Fruit fly (Drosophila melanogaster) whole organism, wandering third instar larva: ENCODE measurements around the gene CG34307.
A peak's percentile ranks its signal among the peaks of the same experiment; 100 is the strongest.

Experiments
- Abd-B ChIP-seq: fragments of >200 bp; optimal IDR thresholded peaks from 2 replicates; lab custom pipeline; 2017; ENCODE audit warnings: missing biosample characterization, missing genetic modification characterization
- CG32264 ChIP-seq: fragments of 200-800 bp; sonication (Bioruptor generic); optimal IDR thresholded peaks from 2 replicates; lab custom pipeline; 2016; ENCODE audit warnings: missing biosample characterization, missing genetic modification characterization
- CG9705 ChIP-seq: fragments of 200-800 bp; sonication (Bioruptor generic); optimal IDR thresholded peaks from 2 replicates; lab custom pipeline; 2018; ENCODE audit warnings: missing biosample characterization, mild to moderate bottlenecking, missing genetic modification characterization
- Dfd ChIP-seq: fragments of >200 bp; optimal IDR thresholded peaks from 2 replicates; lab custom pipeline; 2017; ENCODE audit warnings: missing biosample characterization, missing genetic modification characterization
- Dif ChIP-seq: fragments of 200-275, 200-300 bp; sonication (Bioruptor generic); optimal IDR thresholded peaks from 2 replicates; lab custom pipeline; 2018; ENCODE audit warnings: missing biosample characterization, missing genetic modification characterization; ENCODE audit not compliant: partially characterized antibody
- HLH106 ChIP-seq: fragments of 200-800 bp; optimal IDR thresholded peaks from 3 replicates; lab custom pipeline; 2019; ENCODE audit warnings: missing biosample characterization, mild to moderate bottlenecking, missing genetic modification characterization, moderate library complexity
- Hnf4 ChIP-seq: fragments of 200-800 bp; sonication (Bioruptor generic); optimal IDR thresholded peaks from 2 replicates; lab custom pipeline; 2016; ENCODE audit warnings: missing biosample characterization, mild to moderate bottlenecking, missing genetic modification characterization
- Hr83 ChIP-seq: fragments of 200-300 bp; sonication (Bioruptor generic); optimal IDR thresholded peaks from 2 replicates; lab custom pipeline; 2016; ENCODE audit warnings: missing biosample characterization, mild to moderate bottlenecking, missing genetic modification characterization, moderate library complexity; ENCODE audit not compliant: poor library complexity, severe bottlenecking
- Jra ChIP-seq: sonication (Bioruptor generic); optimal IDR thresholded peaks from 2 replicates; lab custom pipeline; 2016; ENCODE audit warnings: missing biosample characterization, missing genetic modification characterization
- Myc ChIP-seq: fragments of >200 bp; optimal IDR thresholded peaks from 2 replicates; lab custom pipeline; 2017
- N ChIP-seq: fragments of >200 bp; optimal IDR thresholded peaks from 2 replicates; lab custom pipeline; 2018; ENCODE audit warnings: missing biosample characterization, missing external identifiers, missing genetic modification characterization
- OdsH ChIP-seq: fragments of 200-800 bp; sonication (Bioruptor generic); optimal IDR thresholded peaks from 2 replicates; lab custom pipeline; 2016; ENCODE audit warnings: missing biosample characterization, mild to moderate bottlenecking, missing genetic modification characterization
- Rel ChIP-seq, 2 experiments: fragments of 200-800 bp; sonication (Bioruptor generic) in 1 of 2; optimal IDR thresholded peaks; 2 replicates in 1 of 2; 3 replicates in 1 of 2; lab custom pipeline; 2016 to 2019; ENCODE audit warnings: mild to moderate bottlenecking in 2 of 2, missing biosample characterization in 2 of 2, missing genetic modification characterization in 2 of 2, moderate library complexity in 1 of 2
- Sp1 ChIP-seq: fragments of 200-800 bp; sonication (Bioruptor generic); optimal IDR thresholded peaks from 3 replicates; lab custom pipeline; 2019; ENCODE audit warnings: missing biosample characterization, mild to moderate bottlenecking, missing genetic modification characterization, moderate library complexity
- Vsx2 ChIP-seq: fragments of 200-300, 225-300 bp; sonication (Bioruptor generic); optimal IDR thresholded peaks from 2 replicates; lab custom pipeline; 2018; ENCODE audit warnings: missing biosample characterization, missing genetic modification characterization; ENCODE audit not compliant: partially characterized antibody
- br ChIP-seq: fragments of 200-800 bp; sonication (Bioruptor generic); optimal IDR thresholded peaks from 2 replicates; lab custom pipeline; 2016; ENCODE audit warnings: missing biosample characterization, missing genetic modification characterization
- dl ChIP-seq, 2 experiments: fragments of 175-275, 200-275 bp in 1 of 2; fragments of 200-275 bp in 1 of 2; sonication (Bioruptor generic); optimal IDR thresholded peaks; lab custom pipeline; 2018; ENCODE audit warnings: mild to moderate bottlenecking in 2 of 2, missing biosample characterization in 2 of 2, missing genetic modification characterization in 2 of 2, moderate library complexity in 2 of 2; ENCODE audit not compliant: partially characterized antibody in 2 of 2, insufficient read depth in 1 of 2
- dmrt93B ChIP-seq: fragments of 200-800 bp; sonication (Bioruptor generic); optimal IDR thresholded peaks from 2 replicates; lab custom pipeline; 2018; ENCODE audit warnings: missing biosample characterization, mild to moderate bottlenecking, missing genetic modification characterization
- dsf ChIP-seq: sonication (Bioruptor generic); optimal IDR thresholded peaks from 2 replicates; lab custom pipeline; 2016; ENCODE audit warnings: missing biosample characterization, missing genetic modification characterization, borderline replicate concordance
- ey ChIP-seq: fragments of 200-800 bp; sonication (Bioruptor generic); optimal IDR thresholded peaks from 2 replicates; lab custom pipeline; 2016; ENCODE audit warnings: missing biosample characterization, missing genetic modification characterization
- foxo ChIP-seq, 2 experiments: fragments of 200-800 bp; sonication (Bioruptor generic); optimal IDR thresholded peaks; 2 replicates in 1 of 2; 3 replicates in 1 of 2; lab custom pipeline; 2016 to 2017; ENCODE audit warnings: missing biosample characterization in 2 of 2, missing genetic modification characterization in 2 of 2
- fru ChIP-seq: fragments of 200-800 bp; sonication (Bioruptor generic); optimal IDR thresholded peaks from 3 replicates; lab custom pipeline; 2016; ENCODE audit warnings: missing biosample characterization, mild to moderate bottlenecking, missing genetic modification characterization
- h ChIP-seq: fragments of 200-800 bp; sonication (Bioruptor generic); optimal IDR thresholded peaks from 3 replicates; lab custom pipeline; 2016; ENCODE audit warnings: missing biosample characterization, mild to moderate bottlenecking, missing genetic modification characterization
- jim ChIP-seq: fragments of 175-275, 200-325 bp; sonication (Bioruptor generic); optimal IDR thresholded peaks from 2 replicates; lab custom pipeline; 2016; ENCODE audit warnings: missing biosample characterization, mild to moderate bottlenecking, missing genetic modification characterization
- lola ChIP-seq: fragments of >200 bp; optimal IDR thresholded peaks from 2 replicates; lab custom pipeline; 2017; ENCODE audit warnings: missing biosample characterization, missing genetic modification characterization
- pan ChIP-seq: fragments of >200 bp; optimal IDR thresholded peaks from 2 replicates; lab custom pipeline; 2017
- psq ChIP-seq: fragments of 200-800 bp; sonication (Bioruptor generic); optimal IDR thresholded peaks from 3 replicates; lab custom pipeline; 2017; ENCODE audit warnings: missing biosample characterization, mild to moderate bottlenecking, missing genetic modification characterization, moderate library complexity
- rgr ChIP-seq: fragments of 200-800 bp; sonication (Bioruptor generic); optimal IDR thresholded peaks from 3 replicates; lab custom pipeline; 2016; ENCODE audit warnings: missing biosample characterization, mild to moderate bottlenecking, missing genetic modification characterization
- sage ChIP-seq: fragments of 200-800 bp; sonication (Bioruptor generic); optimal IDR thresholded peaks from 2 replicates; lab custom pipeline; 2016; ENCODE audit warnings: missing biosample characterization, mild to moderate bottlenecking, missing genetic modification characterization
- sv ChIP-seq: fragments of 200-800 bp; sonication (Bioruptor generic); optimal IDR thresholded peaks from 3 replicates; lab custom pipeline; 2016; ENCODE audit warnings: missing biosample characterization, missing genetic modification characterization
- tai ChIP-seq: sonication (Bioruptor generic); optimal IDR thresholded peaks from 2 replicates; lab custom pipeline; 2016; ENCODE audit warnings: missing biosample characterization, missing genetic modification characterization
- usp ChIP-seq: fragments of >200 bp; optimal IDR thresholded peaks from 2 replicates; lab custom pipeline; 2017; ENCODE audit warnings: missing biosample characterization, missing genetic modification characterization
- woc ChIP-seq: sonication (Bioruptor generic); optimal IDR thresholded peaks from 2 replicates; lab custom pipeline; 2016; ENCODE audit warnings: missing biosample characterization, mild to moderate bottlenecking, missing genetic modification characterization

The CG34307 gene

dm6 chr3R:11902893-11903292, 5.5 kb downstream of the CG34307 start (continued):
- TF ChIP-seq Rel (GFP tag; optimal IDR thresholded peaks at IDR 0.05; lab: Kevin White, UChicago) = no peak
- no peak for TF ChIP-seq Rel (tag; optimal IDR thresholded peaks at IDR 0.05; lab: Kevin White, UChicago)
- TF ChIP-seq jim (GFP tag; lab: Kevin White, UChicago) = no peak
- no peak for TF ChIP-seq sage (GFP tag; lab: Kevin White, UChicago)

- no peak for TF ChIP-seq Hr83 (GFP tag; lab: Kevin White, UChicago)
- TF ChIP-seq Jra (GFP tag; lab: Kevin White, UChicago) = no peak
- no peak for TF ChIP-seq pan (lab: Kevin White, UChicago)
- TF ChIP-seq tai = no peak
- TF ChIP-seq rgr (GFP tag; lab: Kevin White, UChicago) = peak; percentile 59
- TF ChIP-seq psq (GFP tag; lab: Kevin White, UChicago) = peak; percentile 39
- TF ChIP-seq foxo (GFP tag; optimal IDR thresholded peaks at IDR 0.05; lab: Kevin White, UChicago) = peak in 1 of 2 experiments; percentile 67
- no peak for TF ChIP-seq Abd-B
- TF ChIP-seq OdsH (GFP tag; lab: Kevin White, UChicago) = peak; percentile 24
- no peak for TF ChIP-seq dsf
- TF ChIP-seq HLH106 (tag; lab: Kevin White, UChicago) = peak; percentile 44
- no peak for TF ChIP-seq usp
- no peak for TF ChIP-seq N (GFP tag; lab: Kevin White, UChicago)
- TF ChIP-seq ey (GFP tag; lab: Kevin White, UChicago) = peak; percentile 58
- TF ChIP-seq h (GFP tag; lab: Kevin White, UChicago) = peak; percentile 59
- no peak for TF ChIP-seq Dfd (GFP tag; lab: Kevin White, UChicago)
- peak; percentile 66 for TF ChIP-seq fru (GFP tag; lab: Kevin White, UChicago)
- TF ChIP-seq sv (GFP tag; lab: Kevin White, UChicago) = no peak
- TF ChIP-seq Sp1 (GFP tag; lab: Kevin White, UChicago) = peak; percentile 39
- TF ChIP-seq lola = no peak
- TF ChIP-seq dmrt93B (GFP tag; lab: Kevin White, UChicago) = no peak
- no peak for TF ChIP-seq jim (GFP tag; lab: Kevin White, UChicago)
- TF ChIP-seq woc (GFP tag; lab: Kevin White, UChicago) = peak; percentile 24
- no peak for TF ChIP-seq CG9705
- no peak for TF ChIP-seq Myc (lab: Kevin White, UChicago)
- peak; percentile 37 for TF ChIP-seq Hnf4 (GFP tag; lab: Kevin White, UChicago)
- TF ChIP-seq dl (GFP tag; optimal IDR thresholded peaks at IDR 0.05; lab: Kevin White, UChicago; ENCODE audit: insufficient read depth in 1 of 2, partially characterized antibody in 2 of 2) = no peak
- TF ChIP-seq br = no peak
- TF ChIP-seq Vsx2 (GFP tag; lab: Kevin White, UChicago) = no peak
- peak; percentile 18 for TF ChIP-seq CG32264 (GFP tag; lab: Kevin White, UChicago)
- TF ChIP-seq, all 38 proteins: peak for 12
These were observed 23.2 kb downstream of the CG34307 start for dm6 chr3R:11920605-11921004.

dm6 chr3R:11930962-11931361, 33.6 kb downstream of the CG34307 start, which contains the start of gene CG14731:
CG14731 (plus strand) TSS chr3R:11931262.
- TF ChIP-seq Rel (GFP tag; optimal IDR thresholded peaks at IDR 0.05; lab: Kevin White, UChicago) = no peak
- TF ChIP-seq Rel (tag; optimal IDR thresholded peaks at IDR 0.05; lab: Kevin White, UChicago) = no peak
- TF ChIP-seq Vsx2 (GFP tag; lab: Kevin White, UChicago) = no peak
- TF ChIP-seq Hnf4 (GFP tag; lab: Kevin White, UChicago) = no peak
- TF ChIP-seq, all 38 proteins: peak for 0

dm6 chr3R:11933903-11934302, 36.5 kb downstream of the CG34307 start:
- no peak for TF ChIP-seq Myc (lab: Kevin White, UChicago)
- no peak for TF ChIP-seq Abd-B
- no peak for TF ChIP-seq OdsH (GFP tag; lab: Kevin White, UChicago)
- no peak for TF ChIP-seq HLH106 (tag; lab: Kevin White, UChicago)
- no peak for TF ChIP-seq lola
- no peak for TF ChIP-seq Dif (GFP tag; lab: Kevin White, UChicago)
- TF ChIP-seq tai = no peak
- no peak for TF ChIP-seq foxo (GFP tag; optimal IDR thresholded peaks at IDR 0.05; lab: Kevin White, UChicago)
